Fruit fly (Drosophila melanogaster) whole organism, adult: ENCODE data around the gene tal-1A.

Experiments used
- CG11617 ChIP-seq: fragments of 200-800 bp; sonication (Bioruptor generic); optimal IDR thresholded peaks from 2 replicates; lab custom pipeline; 2017; ENCODE audit warnings: mild to moderate bottlenecking, missing biosample characterization, missing genetic modification reagents, missing genetic modification characterization
- CG12768 ChIP-seq: fragments of 200-800 bp; sonication (Bioruptor generic); optimal IDR thresholded peaks from 2 replicates; lab custom pipeline; 2017; ENCODE audit warnings: missing biosample characterization, missing genetic modification characterization, mild to moderate bottlenecking, moderate library complexity, missing genetic modification reagents
- CG14711 ChIP-seq: fragments of 200-800 bp; sonication (Bioruptor generic); optimal IDR thresholded peaks from 2 replicates; lab custom pipeline; 2018; ENCODE audit warnings: missing biosample characterization, mild to moderate bottlenecking, missing genetic modification characterization, moderate library complexity
- CG1620 ChIP-seq: fragments of 200-800 bp; sonication (Bioruptor generic); optimal IDR thresholded peaks from 2 replicates; lab custom pipeline; 2016; ENCODE audit warnings: missing biosample characterization, missing genetic modification characterization
- CG33017 ChIP-seq: fragments of 200-800 bp; sonication (Bioruptor generic); optimal IDR thresholded peaks from 2 replicates; lab custom pipeline; 2018; ENCODE audit warnings: missing biosample characterization, mild to moderate bottlenecking, missing genetic modification characterization, moderate library complexity
- CG5204 ChIP-seq: fragments of 200-800 bp; sonication (Bioruptor generic); optimal IDR thresholded peaks from 2 replicates; lab custom pipeline; 2016; ENCODE audit warnings: missing biosample characterization, missing genetic modification characterization
- CG7045 ChIP-seq: fragments of 200-800 bp; sonication (Bioruptor generic); optimal IDR thresholded peaks from 2 replicates; lab custom pipeline; 2017; ENCODE audit warnings: missing biosample characterization, mild to moderate bottlenecking, missing genetic modification characterization
- CG7101 ChIP-seq: fragments of 200-800 bp; sonication (Bioruptor generic); optimal IDR thresholded peaks from 2 replicates; lab custom pipeline; 2018; ENCODE audit warnings: missing biosample characterization, mild to moderate bottlenecking, missing genetic modification characterization, moderate library complexity
- Clk ChIP-seq: fragments of 200-800 bp; sonication (Bioruptor generic); optimal IDR thresholded peaks from 2 replicates; lab custom pipeline; 2017; ENCODE audit warnings: missing biosample characterization, missing genetic modification characterization
- Crg-1 ChIP-seq: fragments of 200-800 bp; sonication (Bioruptor generic); optimal IDR thresholded peaks from 2 replicates; lab custom pipeline; 2016; ENCODE audit warnings: missing biosample characterization, missing genetic modification characterization
- Hr96 ChIP-seq: fragments of 200-800 bp; sonication (Bioruptor generic); optimal IDR thresholded peaks from 2 replicates; lab custom pipeline; 2016; ENCODE audit warnings: missing biosample characterization, missing genetic modification characterization
- Mnt ChIP-seq: fragments of 200-800 bp; sonication (Bioruptor generic); optimal IDR thresholded peaks from 2 replicates; lab custom pipeline; 2016; ENCODE audit warnings: missing biosample characterization, mild to moderate bottlenecking, missing genetic modification characterization
- bab1 ChIP-seq: fragments of 200-800 bp; sonication (Bioruptor generic); optimal IDR thresholded peaks from 3 replicates; lab custom pipeline; 2019; ENCODE audit warnings: missing biosample characterization, mild to moderate bottlenecking, missing genetic modification characterization, moderate library complexity
- cic ChIP-seq: fragments of 200-800 bp; sonication (Bioruptor generic); optimal IDR thresholded peaks from 2 replicates; lab custom pipeline; 2017; ENCODE audit warnings: missing biosample characterization, mild to moderate bottlenecking, missing genetic modification characterization, moderate library complexity
- cnc ChIP-seq, 2 experiments: fragments of >200 bp; optimal IDR thresholded peaks; 2 replicates each; lab custom pipeline; 2017
- kay ChIP-seq: fragments of 200-800 bp; sonication (Bioruptor generic); peaks from one replicate; lab custom pipeline; 2016; ENCODE audit warnings: missing biosample characterization, missing genetic modification characterization, borderline replicate concordance
- ovo ChIP-seq: fragments of 200-800 bp; sonication (Bioruptor generic); optimal IDR thresholded peaks from 2 replicates; lab custom pipeline; 2016; ENCODE audit warnings: missing biosample characterization, missing genetic modification characterization
- pad ChIP-seq: fragments of 200-800 bp; sonication (Bioruptor generic); optimal IDR thresholded peaks from 3 replicates; lab custom pipeline; 2017; ENCODE audit warnings: missing biosample characterization, missing genetic modification characterization, mild to moderate bottlenecking, moderate library complexity, missing genetic modification reagents
- tj ChIP-seq: fragments of 200-800 bp; sonication (Bioruptor generic); optimal IDR thresholded peaks from 3 replicates; lab custom pipeline; 2017; ENCODE audit warnings: missing biosample characterization, mild to moderate bottlenecking, missing genetic modification characterization, moderate library complexity
- toe ChIP-seq: fragments of 200-800 bp; sonication (Bioruptor generic); optimal IDR thresholded peaks from 2 replicates; lab custom pipeline; 2016; ENCODE audit warnings: missing biosample characterization, missing genetic modification characterization

tal-1A gene

DNA sequence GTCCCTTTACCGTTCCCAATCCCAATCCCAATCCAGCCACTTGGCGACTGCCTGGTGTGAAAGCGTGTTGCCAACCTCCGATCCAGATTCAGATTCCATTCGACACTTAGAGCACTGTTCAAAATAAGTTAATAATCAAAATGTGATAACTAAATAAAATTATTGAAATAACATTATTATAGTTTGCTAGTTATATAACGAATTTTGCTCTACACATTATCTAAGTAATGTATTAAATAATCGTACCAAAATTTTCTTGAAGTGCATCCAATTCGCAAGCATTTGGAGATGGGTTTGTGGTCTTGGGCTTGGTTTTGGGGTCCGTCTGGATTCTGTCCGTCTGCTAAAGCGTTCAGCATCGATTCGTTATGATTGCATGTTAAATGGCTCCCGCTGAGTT, 36.4 kb downstream of the tal-1A start:
- TF ChIP-seq CG14711 (tag; lab: Kevin White, UChicago): no peak
- TF ChIP-seq CG5204: no peak
- TF ChIP-seq Hr96 (GFP tag; lab: Kevin White, UChicago): no peak
- TF ChIP-seq CG12768 (GFP tag; lab: Kevin White, UChicago): no peak
- TF ChIP-seq tj (GFP tag; lab: Kevin White, UChicago): no peak
- no peak for TF ChIP-seq CG7101 (tag; lab: Kevin White, UChicago)
- no peak for TF ChIP-seq pad (GFP tag; lab: Kevin White, UChicago)
- TF ChIP-seq CG7045 (GFP tag; lab: Kevin White, UChicago): no peak
- no peak for TF ChIP-seq bab1 (GFP tag; lab: Kevin White, UChicago)
- TF ChIP-seq CG1620 (GFP tag; lab: Kevin White, UChicago): no peak
- TF ChIP-seq cic (GFP tag; lab: Kevin White, UChicago): no peak
- TF ChIP-seq Crg-1 (GFP tag; lab: Kevin White, UChicago): no peak
- TF ChIP-seq kay: no peak
- no peak for TF ChIP-seq CG33017
- TF ChIP-seq ovo: no peak
- TF ChIP-seq toe (GFP tag; lab: Kevin White, UChicago): no peak
- no peak for TF ChIP-seq Clk (GFP tag; lab: Kevin White, UChicago)
- no peak for TF ChIP-seq Mnt (GFP tag; lab: Kevin White, UChicago)
- TF ChIP-seq CG11617 (GFP tag; lab: Kevin White, UChicago): no peak

DNA sequence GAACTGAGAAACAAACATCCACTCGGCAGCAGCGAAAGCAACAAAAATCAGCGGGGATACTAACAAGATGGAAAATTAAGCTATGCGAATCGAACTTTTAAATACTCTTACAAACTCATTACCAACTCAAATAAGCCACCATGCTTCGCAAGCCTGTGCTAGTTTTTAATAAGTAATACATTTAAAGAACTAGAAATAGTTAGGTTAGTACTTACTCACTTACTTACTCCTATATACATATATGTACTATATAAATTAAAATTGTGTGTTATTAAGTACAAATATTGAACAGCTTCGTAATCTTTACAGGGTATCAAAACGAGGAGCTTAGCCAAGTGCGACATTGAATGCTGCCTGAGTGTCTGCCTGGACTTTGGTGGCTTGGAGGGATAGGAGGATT, 38.1 kb downstream of the tal-1A start:
- TF ChIP-seq CG11617 (GFP tag; lab: Kevin White, UChicago) (no peak), ovo (no peak), pad (GFP tag; lab: Kevin White, UChicago) (no peak), CG12768 (GFP tag; lab: Kevin White, UChicago) (no peak), bab1 (GFP tag; lab: Kevin White, UChicago) (no peak), Crg-1 (GFP tag; lab: Kevin White, UChicago) (no peak), CG7101 (tag; lab: Kevin White, UChicago) (no peak), toe (GFP tag; lab: Kevin White, UChicago) (no peak), tj (GFP tag; lab: Kevin White, UChicago) (no peak)

DNA sequence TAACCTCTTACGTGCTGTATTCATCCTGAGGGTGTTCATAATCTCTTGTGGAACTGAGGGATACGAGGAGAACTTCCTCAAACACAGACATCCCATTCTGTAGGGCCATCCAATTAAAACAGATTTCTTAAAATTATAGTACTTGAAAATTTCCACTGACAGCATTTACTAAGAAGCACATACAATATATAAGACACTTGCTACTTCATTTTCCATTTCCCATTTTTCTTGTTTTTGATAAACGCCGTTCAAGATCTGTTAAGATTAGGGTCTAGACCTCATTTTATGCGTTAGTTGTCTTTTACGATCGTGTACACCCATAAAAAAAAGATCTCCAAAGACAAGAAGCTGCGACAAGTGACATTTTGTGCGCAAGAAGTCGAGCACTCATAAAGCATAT, 42.4 kb downstream of the tal-1A start, which contains the start of gene CG14362:
CG14362 (minus strand) TSS at position 101 of the 400 bp plus-strand sequence.
- no peak for TF ChIP-seq Mnt (GFP tag; lab: Kevin White, UChicago)

DNA sequence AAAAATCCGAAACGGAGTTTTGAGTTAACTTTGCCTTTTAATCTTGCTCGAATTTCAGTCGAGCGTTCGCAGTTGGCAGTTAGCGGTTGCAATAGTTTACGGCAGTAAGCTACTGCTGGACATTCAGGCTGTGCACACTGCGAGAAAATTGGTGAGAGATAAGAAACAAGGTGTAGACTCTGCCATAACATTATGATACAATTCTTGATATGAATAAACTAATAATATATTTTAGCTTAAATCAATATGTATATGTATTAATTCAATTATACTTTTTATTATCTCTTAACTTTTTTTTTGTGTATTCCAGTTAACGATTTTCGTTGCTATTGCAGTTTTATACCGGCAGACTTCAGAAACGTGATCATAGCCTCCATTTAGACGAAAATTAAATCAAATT, 44.4 kb downstream of the tal-1A start:
- TF ChIP-seq CG7045 (GFP tag; lab: Kevin White, UChicago): no peak
- TF ChIP-seq toe (GFP tag; lab: Kevin White, UChicago): no peak
- no peak for TF ChIP-seq cic (GFP tag; lab: Kevin White, UChicago)
- TF ChIP-seq bab1 (GFP tag; lab: Kevin White, UChicago): no peak
- no peak for TF ChIP-seq tj (GFP tag; lab: Kevin White, UChicago)

DNA sequence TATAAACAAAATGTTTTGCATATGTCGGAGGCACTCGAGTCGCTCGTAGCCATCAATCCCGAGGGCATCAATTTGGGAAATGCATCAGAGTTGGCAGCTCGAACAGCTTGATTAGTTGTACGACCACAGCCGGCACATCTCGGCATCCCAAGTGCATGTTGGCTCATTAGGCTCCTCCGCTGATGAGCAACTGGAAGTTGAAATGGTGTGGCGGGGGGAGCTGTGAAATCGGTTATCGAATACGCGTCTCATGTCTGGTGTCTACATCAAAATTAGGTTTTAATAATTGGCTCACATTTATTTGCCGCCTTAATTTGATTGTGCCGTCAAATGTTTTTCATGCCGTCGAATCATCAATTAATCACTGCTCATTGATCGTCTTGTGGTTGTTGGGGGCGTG, 46.3 kb downstream of the tal-1A start:
- no peak for TF ChIP-seq bab1 (GFP tag; lab: Kevin White, UChicago)

DNA sequence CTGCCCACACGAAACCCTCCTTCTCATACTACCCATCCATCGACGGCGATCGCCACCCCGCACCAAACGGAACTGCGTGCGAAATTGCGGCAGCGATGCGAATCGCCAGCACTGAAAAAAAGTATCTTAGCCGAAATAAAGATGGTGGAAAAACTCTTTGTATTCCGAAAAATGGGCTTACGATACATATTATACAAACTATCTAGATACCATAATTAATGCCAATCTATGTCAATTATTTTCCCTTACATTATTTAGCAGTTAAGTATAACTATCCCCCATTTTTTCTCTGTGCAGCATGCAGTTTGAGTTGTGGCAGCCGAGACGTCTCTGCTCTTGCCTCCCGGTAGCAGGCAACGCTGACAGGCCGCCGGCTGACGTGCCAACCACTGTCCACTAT, 48.9 kb downstream of the tal-1A start:
- no peak for TF ChIP-seq CG14711 (tag; lab: Kevin White, UChicago)
- TF ChIP-seq bab1 (GFP tag; lab: Kevin White, UChicago): no peak
- no peak for TF ChIP-seq cic (GFP tag; lab: Kevin White, UChicago)
- no peak for TF ChIP-seq Hr96 (GFP tag; lab: Kevin White, UChicago)
- no peak for TF ChIP-seq cnc (optimal IDR thresholded peaks at IDR 0.05; lab: Kevin White, UChicago)
- no peak for TF ChIP-seq CG11617 (GFP tag; lab: Kevin White, UChicago)
- no peak for TF ChIP-seq Crg-1 (GFP tag; lab: Kevin White, UChicago)
- no peak for TF ChIP-seq pad (GFP tag; lab: Kevin White, UChicago)
- no peak for TF ChIP-seq CG5204
- TF ChIP-seq Mnt (GFP tag; lab: Kevin White, UChicago): no peak
